Worm (Caenorhabditis elegans) whole organism, L4/young adult: Measurements from ENCODE around the gene aqp-2.

ENCODE experiments used
- W03F9.2 ChIP-seq: fragments of 150-350 bp; optimal IDR thresholded peaks from 2 replicates; lab custom pipeline; 2014; ENCODE audit warnings: missing biosample characterization, missing genetic modification characterization
- dao-5 ChIP-seq: sonication (generic microtip); optimal IDR thresholded peaks from 2 replicates; lab custom pipeline; 2016; ENCODE audit warnings: missing genotype, missing genetic modification characterization, moderate library complexity, missing compliant biosample characterization
- him-1 ChIP-seq: sonication (generic microtip); optimal IDR thresholded peaks from 2 replicates; lab custom pipeline; 2016; ENCODE audit warnings: missing genotype, missing genetic modification reagents, missing genetic modification characterization, missing compliant biosample characterization

DNA sequence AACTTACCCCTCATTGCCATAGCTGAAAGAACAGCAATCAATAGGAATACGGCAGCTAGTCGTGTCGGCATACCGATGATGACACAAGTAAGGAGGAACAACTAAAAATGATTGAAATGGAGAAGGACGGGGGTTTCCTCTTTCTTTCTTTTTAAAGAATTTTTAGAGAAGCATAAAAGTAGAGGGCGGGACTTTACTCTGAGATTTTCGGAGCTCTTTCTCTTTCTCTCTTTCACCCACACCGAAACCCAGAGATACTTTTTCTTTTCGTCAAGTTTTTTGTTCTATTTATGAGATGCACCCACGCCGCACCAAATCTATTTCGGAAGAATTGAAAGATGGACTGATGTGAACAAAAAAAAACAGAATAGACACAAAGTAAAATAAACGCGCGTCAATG, 15.1 kb downstream of the aqp-2 start, which contains the start of gene T26C5.5:
- no peak for TF ChIP-seq W03F9.2 (tag; lab: Kevin White, UChicago)
- TF ChIP-seq dao-5 (tag; lab: Kevin White, UChicago), result no peak
- no peak for TF ChIP-seq him-1 (tag; lab: Kevin White, UChicago)
